Fruit fly (Drosophila melanogaster): ENCODE results near the gene GMF.

DNA sequence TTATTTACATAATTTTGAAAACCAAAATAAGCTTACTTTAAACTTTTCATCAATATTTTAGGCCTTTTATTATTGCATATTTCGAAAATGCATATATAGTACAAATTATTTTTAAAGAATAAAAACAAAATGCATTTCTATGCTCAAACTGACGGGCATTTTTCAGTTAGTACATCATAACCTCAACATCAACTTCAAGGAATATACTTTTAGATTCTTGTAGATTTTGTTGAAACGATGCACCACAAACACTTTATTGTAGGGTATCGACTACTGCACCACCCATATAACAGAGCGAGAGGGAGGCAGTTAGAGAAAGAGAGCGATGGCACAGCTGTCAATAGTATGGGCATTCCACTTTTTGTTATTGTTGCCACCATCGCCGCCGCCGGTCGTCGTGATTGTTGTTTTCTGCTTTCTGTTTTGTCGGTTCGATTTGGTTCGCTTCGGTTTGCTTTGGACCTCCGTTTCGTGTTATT is 22.9 kb downstream of the GMF start:
- TF ChIP-seq gcm2 (GFP tag; optimal IDR thresholded peaks at IDR 0.05) = peak; percentile 66
- peak; percentile 78 for TF ChIP-seq CG8281 (tag; optimal IDR thresholded peaks at IDR 0.05)
- TF ChIP-seq CG16813 (GFP tag; IDR thresholded peaks at IDR 0.05; ENCODE audit: partially characterized antibody) = no peak
- TF ChIP-seq Stat92E (GFP tag; optimal IDR thresholded peaks at IDR 0.05) = no peak
- peak in 1 of 2 experiments; percentile 97 for TF ChIP-seq eve (GFP tag; optimal IDR thresholded peaks at IDR 0.05)

Measured in whole organism, embryonic.